In the genomic region with DNA sequence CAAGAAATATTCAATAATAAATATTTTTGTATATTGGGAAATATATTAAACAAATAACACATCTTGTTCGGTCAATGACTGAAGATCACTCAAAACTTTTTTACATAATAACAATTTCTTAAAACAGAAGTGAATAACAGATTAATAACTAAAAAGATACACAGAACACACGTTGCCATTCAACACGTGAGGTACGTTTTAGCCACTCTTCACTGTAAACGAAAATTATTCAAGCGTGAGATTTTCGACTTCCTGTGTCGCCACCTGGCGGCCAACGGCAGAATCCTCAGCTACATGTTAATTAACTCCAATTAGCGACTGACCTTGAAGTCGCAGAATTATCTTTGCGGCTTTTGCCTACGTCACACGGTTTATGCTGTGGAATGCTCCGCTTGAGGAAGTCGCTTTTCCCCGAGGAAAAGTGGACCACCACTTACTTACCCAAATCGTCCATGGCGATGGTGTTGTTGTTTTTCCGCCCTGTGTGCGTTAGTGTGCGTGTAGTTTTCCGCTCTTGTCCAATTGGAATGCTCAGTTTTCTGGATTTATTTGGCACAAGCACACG, we compare ENCODE assay signal across 1 fruit fly cellular context.
TF ChIP-seq lines count a peak whose summit lies in the region.

No protein-coding gene starts in this region.

TF ChIP-seq in whole organism, embryonic, 481 proteins besides CTCF, POLR2A, EP300 and RAD21 (continued from another document and continues in another):
- TF ChIP-seq CG18764 (GFP tag; optimal IDR thresholded peaks at IDR 0.05; lab: Kevin White, UChicago) (peak; percentile 49), ap (GFP tag; IDR thresholded peaks at IDR 0.05; lab: Robert Waterston, UW) (peak; percentile 46; the same call in 1 of the 2 replicates), gt (GFP tag; IDR thresholded peaks at IDR 0.05; lab: Robert Waterston, UW) (no peak), Nf-YC (tag; optimal IDR thresholded peaks at IDR 0.05; lab: Kevin White, UChicago) (peak; percentile 85), B-H1 (GFP tag; IDR thresholded peaks at IDR 0.05; lab: Robert Waterston, UW) (peak; percentile 45; the same call in 1 of the 3 replicates), CG1792 (GFP tag; optimal IDR thresholded peaks at IDR 0.05; lab: Kevin White, UChicago) (no peak), CG8089 (GFP tag; optimal IDR thresholded peaks at IDR 0.05; lab: Kevin White, UChicago) (peak; percentile 37), CG10431 (GFP tag; optimal IDR thresholded peaks at IDR 0.05; lab: Kevin White, UChicago) (peak; percentile 48), CG1024 (GFP tag; IDR thresholded peaks at IDR 0.05; lab: Robert Waterston, UW) (no peak), tup (GFP tag; optimal IDR thresholded peaks at IDR 0.05; lab: Kevin White, UChicago) (no peak), ranshi (GFP tag; IDR thresholded peaks at IDR 0.05; lab: Robert Waterston, UW) (peak; percentile 73), vfl (GFP tag; optimal IDR thresholded peaks at IDR 0.05; lab: Kevin White, UChicago) (peak; percentile 40), lbe (GFP tag; optimal IDR thresholded peaks at IDR 0.05; lab: Kevin White, UChicago) (peak; percentile 12), croc (GFP tag; conservative IDR thresholded peaks at IDR 0.05; lab: Robert Waterston, UW) (0 out of 3 replicates have a peak, but pooled peaks have one; percentile 35), CG33557 (GFP tag; optimal IDR thresholded peaks at IDR 0.05; lab: Kevin White, UChicago) (peak; percentile 39), psq (GFP tag; optimal IDR thresholded peaks at IDR 0.05; lab: Kevin White, UChicago) (no peak), amos (GFP tag; IDR thresholded peaks at IDR 0.05; lab: Robert Waterston, UW; ENCODE audit: partially characterized antibody) (no peak), Poxn (GFP tag; IDR thresholded peaks at IDR 0.05; lab: Robert Waterston, UW) (peak; percentile 16; the same call in 1 of the 2 replicates), az2 (GFP tag; optimal IDR thresholded peaks at IDR 0.05; lab: Kevin White, UChicago) (peak; percentile 72), tio (GFP tag; optimal IDR thresholded peaks at IDR 0.05; lab: Kevin White, UChicago) (peak; percentile 77), da (GFP tag; optimal IDR thresholded peaks at IDR 0.05; lab: Kevin White, UChicago) (no peak), Deaf1 (tag; optimal IDR thresholded peaks at IDR 0.05; lab: Kevin White, UChicago) (peak; percentile 44), Asciz (GFP tag; optimal IDR thresholded peaks at IDR 0.05; lab: Kevin White, UChicago) (peak; percentile 32), kah (GFP tag; optimal IDR thresholded peaks at IDR 0.05; lab: Kevin White, UChicago) (peak; percentile 35), CG10147 (GFP tag; optimal IDR thresholded peaks at IDR 0.05; lab: Kevin White, UChicago) (peak; percentile 66), pita (GFP tag; optimal IDR thresholded peaks at IDR 0.05; lab: Kevin White, UChicago) (no peak), Hr51 (GFP tag; optimal IDR thresholded peaks at IDR 0.05; lab: Kevin White, UChicago) (peak; percentile 16 to 82), YL-1 (GFP tag; optimal IDR thresholded peaks at IDR 0.05; lab: Kevin White, UChicago) (peak; percentile 31), chinmo (GFP tag; IDR thresholded peaks at IDR 0.05; lab: Robert Waterston, UW; ENCODE audit: partially characterized antibody) (no peak), CHES-1-like (GFP tag; optimal IDR thresholded peaks at IDR 0.05; lab: Kevin White, UChicago) (peak; percentile 29), Meics (GFP tag; optimal IDR thresholded peaks at IDR 0.05; lab: Kevin White, UChicago) (peak; percentile 79), CG31365 (tag; optimal IDR thresholded peaks at IDR 0.05; lab: Kevin White, UChicago) (no peak), disco-r (GFP tag; optimal IDR thresholded peaks at IDR 0.05; lab: Kevin White, UChicago) (no peak), Lhr (GFP tag; optimal IDR thresholded peaks at IDR 0.05; lab: Kevin White, UChicago) (peak; percentile 20), org-1 (GFP tag; optimal IDR thresholded peaks at IDR 0.05; lab: Kevin White, UChicago) (peak; percentile 66), CG2202 (tag; optimal IDR thresholded peaks at IDR 0.05; lab: Kevin White, UChicago) (no peak), cg (GFP tag; optimal IDR thresholded peaks at IDR 0.05; lab: Kevin White, UChicago) (no peak), sc (optimal IDR thresholded peaks at IDR 0.05; lab: Kevin White, UChicago) (no peak), sc (GFP tag; optimal IDR thresholded peaks at IDR 0.05; lab: Kevin White, UChicago) (peak; percentile 14), CG33213 (GFP tag; optimal IDR thresholded peaks at IDR 0.05; lab: Kevin White, UChicago) (peak; percentile 50), nom (GFP tag; optimal IDR thresholded peaks at IDR 0.05; lab: Kevin White, UChicago) (no peak), CG17802 (tag; optimal IDR thresholded peaks at IDR 0.05; lab: Kevin White, UChicago) (peak; percentile 36), emc (GFP tag; optimal IDR thresholded peaks at IDR 0.05; lab: Kevin White, UChicago) (no peak), Ets65A (GFP tag; lab: Kevin White, UChicago) (peak; percentile 65), p53 (GFP tag; optimal IDR thresholded peaks at IDR 0.05; lab: Kevin White, UChicago) (no peak), lilli (GFP tag; optimal IDR thresholded peaks at IDR 0.05; lab: Kevin White, UChicago) (peak; percentile 78), Dref (GFP tag; IDR thresholded peaks at IDR 0.05; lab: Robert Waterston, UW) (no peak), CG4282 (GFP tag; optimal IDR thresholded peaks at IDR 0.05; lab: Kevin White, UChicago) (peak; percentile 34), Taf1 (GFP tag; IDR thresholded peaks at IDR 0.05; lab: Robert Waterston, UW) (peak; percentile 55), gsb (GFP tag; IDR thresholded peaks at IDR 0.05; lab: Robert Waterston, UW) (no peak), CG15269 (tag; optimal IDR thresholded peaks at IDR 0.05; lab: Kevin White, UChicago) (peak; percentile 82), CG15073 (GFP tag; optimal IDR thresholded peaks at IDR 0.05; lab: Kevin White, UChicago) (peak; percentile 12), Adf1 (GFP tag; IDR thresholded peaks at IDR 0.05; lab: Robert Waterston, UW) (peak; percentile 30), Awh (GFP tag; IDR thresholded peaks at IDR 0.05; lab: Robert Waterston, UW) (peak; percentile 81), CG14441 (GFP tag; IDR thresholded peaks at IDR 0.05; lab: Robert Waterston, UW) (peak; percentile 70), CG30020 (tag; optimal IDR thresholded peaks at IDR 0.05; lab: Kevin White, UChicago) (peak; percentile 34), CG5953 (GFP tag; IDR thresholded peaks at IDR 0.05; lab: Robert Waterston, UW) (0 out of 2 replicates have a peak, but pooled peaks have one; percentile 7), sna (GFP tag; IDR thresholded peaks at IDR 0.05; lab: Robert Waterston, UW; ENCODE audit: partially characterized antibody) (no peak), Drgx (GFP tag; IDR thresholded peaks at IDR 0.05; lab: Robert Waterston, UW) (no peak), CG7839 (tag; optimal IDR thresholded peaks at IDR 0.05; lab: Kevin White, UChicago) (peak; percentile 77), Dbx (GFP tag; IDR thresholded peaks at IDR 0.05; lab: Robert Waterston, UW) (peak; percentile 43; the same call in 2 of the 3 replicates), slou (GFP tag; optimal IDR thresholded peaks at IDR 0.05; lab: Kevin White, UChicago) (peak; percentile 44), CG11560 (tag; IDR thresholded peaks at IDR 0.05; lab: Robert Waterston, UW) (0 out of 3 replicates have a peak, but pooled peaks have one; percentile 11), CG3163 (GFP tag; optimal IDR thresholded peaks at IDR 0.05; lab: Kevin White, UChicago) (no peak), mam (GFP tag; optimal IDR thresholded peaks at IDR 0.05; lab: Kevin White, UChicago) (peak; percentile 59), Hand (GFP tag; optimal IDR thresholded peaks at IDR 0.05; lab: Kevin White, UChicago) (no peak), gem (tag; optimal IDR thresholded peaks at IDR 0.05; lab: Kevin White, UChicago) (peak; percentile 85), CG11696 (GFP tag; IDR thresholded peaks at IDR 0.05; lab: Robert Waterston, UW) (peak; percentile 46; the same call in 1 of the 2 replicates), CG18619 (GFP tag; optimal IDR thresholded peaks at IDR 0.05; lab: Kevin White, UChicago) (peak; percentile 65), CG6791 (GFP tag; IDR thresholded peaks at IDR 0.05; lab: Robert Waterston, UW; ENCODE audit: partially characterized antibody) (peak; percentile 19; the same call in 1 of the 3 replicates), toy (GFP tag; IDR thresholded peaks at IDR 0.05; lab: Robert Waterston, UW) (peak; percentile 71), CG16863 (GFP tag; optimal IDR thresholded peaks at IDR 0.05; lab: Kevin White, UChicago) (peak; percentile 39), Ets97D (GFP tag; optimal IDR thresholded peaks at IDR 0.05; lab: Kevin White, UChicago) (no peak), CG18599 (GFP tag; optimal IDR thresholded peaks at IDR 0.05; lab: Kevin White, UChicago) (peak; percentile 80), CG2712 (tag; optimal IDR thresholded peaks at IDR 0.05; lab: Kevin White, UChicago) (peak; percentile 82), jing (GFP tag; optimal IDR thresholded peaks at IDR 0.05; lab: Kevin White, UChicago) (peak; percentile 9), Chrac-16 (GFP tag; optimal IDR thresholded peaks at IDR 0.05; lab: Kevin White, UChicago) (peak; percentile 63), br (optimal IDR thresholded peaks at IDR 0.05; lab: Kevin White, UChicago) (no peak), ci (GFP tag; IDR thresholded peaks at IDR 0.05; lab: Robert Waterston, UW) (peak; percentile 77), pzg (GFP tag; optimal IDR thresholded peaks at IDR 0.05; lab: Kevin White, UChicago) (no peak), CG1603 (tag; optimal IDR thresholded peaks at IDR 0.05; lab: Kevin White, UChicago) (peak; percentile 59), sim (GFP tag; IDR thresholded peaks at IDR 0.05; lab: Robert Waterston, UW) (peak; percentile 40), BtbVII (GFP tag; optimal IDR thresholded peaks at IDR 0.05; lab: Kevin White, UChicago) (peak; percentile 65), schlank (tag; optimal IDR thresholded peaks at IDR 0.05; lab: Kevin White, UChicago) (peak; percentile 20), Six4 (GFP tag; optimal IDR thresholded peaks at IDR 0.05; lab: Kevin White, UChicago) (peak; percentile 35), bsh (GFP tag; optimal IDR thresholded peaks at IDR 0.05; lab: Kevin White, UChicago) (peak in 1 of 2 experiments; percentile 73), CG15479 (GFP tag; optimal IDR thresholded peaks at IDR 0.05; lab: Kevin White, UChicago) (no peak), D19A (tag; optimal IDR thresholded peaks at IDR 0.05; lab: Kevin White, UChicago) (peak; percentile 66), Stat92E (GFP tag; optimal IDR thresholded peaks at IDR 0.05; lab: Kevin White, UChicago) (no peak), gsb-n (tag; optimal IDR thresholded peaks at IDR 0.05; lab: Kevin White, UChicago) (peak; percentile 64), esg (GFP tag; conservative IDR thresholded peaks at IDR 0.05; lab: Robert Waterston, UW) (peak; percentile 69), ERR (GFP tag; optimal IDR thresholded peaks at IDR 0.05; lab: Kevin White, UChicago) (no peak), HmgD (GFP tag; optimal IDR thresholded peaks at IDR 0.05; lab: Kevin White, UChicago) (peak; percentile 16), Ptx1 (GFP tag; IDR thresholded peaks at IDR 0.05; lab: Robert Waterston, UW) (peak; percentile 76), HLH54F (GFP tag; optimal IDR thresholded peaks at IDR 0.05; lab: Kevin White, UChicago) (peak; percentile 13), CG10654 (GFP tag; optimal IDR thresholded peaks at IDR 0.05; lab: Kevin White, UChicago) (peak; percentile 35), nerfin-1 (tag; optimal IDR thresholded peaks at IDR 0.05; lab: Kevin White, UChicago) (peak; percentile 91), h (optimal IDR thresholded peaks at IDR 0.05; lab: Kevin White, UChicago) (no peak), sr (GFP tag; IDR thresholded peaks at IDR 0.05; lab: Robert Waterston, UW) (no peak), pum (GFP tag; optimal IDR thresholded peaks at IDR 0.05; lab: Kevin White, UChicago) (peak; percentile 58), CG12942 (GFP tag; optimal IDR thresholded peaks at IDR 0.05; lab: Kevin White, UChicago) (peak; percentile 27), NFAT (GFP tag; IDR thresholded peaks at IDR 0.05; lab: Robert Waterston, UW) (peak; percentile 77), nmo (GFP tag; optimal IDR thresholded peaks at IDR 0.05; lab: Kevin White, UChicago) (peak; percentile 74), CG6854 (GFP tag; optimal IDR thresholded peaks at IDR 0.05; lab: Kevin White, UChicago) (peak; percentile 7), bcd (GFP tag; optimal IDR thresholded peaks at IDR 0.05; lab: Kevin White, UChicago) (peak; percentile 70), Med (GFP tag; lab: Kevin White, UChicago) (peak; percentile 92), CrebB (tag; optimal IDR thresholded peaks at IDR 0.05; lab: Kevin White, UChicago) (peak; percentile 52), eyg (GFP tag; optimal IDR thresholded peaks at IDR 0.05; lab: Kevin White, UChicago) (no peak), Aef1 (GFP tag; IDR thresholded peaks at IDR 0.05; lab: Robert Waterston, UW) (peak; percentile 66), fd3F (GFP tag; optimal IDR thresholded peaks at IDR 0.05; lab: Kevin White, UChicago) (peak; percentile 47), Rx (GFP tag; IDR thresholded peaks at IDR 0.05; lab: Robert Waterston, UW) (peak; percentile 55), MBD-R2 (GFP tag; IDR thresholded peaks at IDR 0.05; lab: Robert Waterston, UW) (peak; percentile 43; the same call in 1 of the 2 replicates), Ssrp (tag; optimal IDR thresholded peaks at IDR 0.05; lab: Kevin White, UChicago) (peak; percentile 70), ro (GFP tag; IDR thresholded peaks at IDR 0.05; lab: Robert Waterston, UW) (no peak), Fer3 (tag; optimal IDR thresholded peaks at IDR 0.05; lab: Kevin White, UChicago) (peak; percentile 71), CG1602 (GFP tag; optimal IDR thresholded peaks at IDR 0.05; lab: Kevin White, UChicago) (peak; percentile 48), CG4424 (GFP tag; optimal IDR thresholded peaks at IDR 0.05; lab: Kevin White, UChicago) (peak; percentile 74), CG18011 (GFP tag; optimal IDR thresholded peaks at IDR 0.05; lab: Kevin White, UChicago) (peak; percentile 32), CG13296 (GFP tag; optimal IDR thresholded peaks at IDR 0.05; lab: Kevin White, UChicago) (peak; percentile 58), CG14710 (tag; optimal IDR thresholded peaks at IDR 0.05; lab: Kevin White, UChicago) (peak; percentile 49), Tbp (GFP tag; optimal IDR thresholded peaks at IDR 0.05; lab: Kevin White, UChicago) (no peak), Eip74EF (GFP tag; optimal IDR thresholded peaks at IDR 0.05; lab: Kevin White, UChicago) (no peak), nau (GFP tag; optimal IDR thresholded peaks at IDR 0.05; lab: Kevin White, UChicago) (peak; percentile 55), CG17385 (GFP tag; optimal IDR thresholded peaks at IDR 0.05; lab: Kevin White, UChicago) (peak; percentile 62), Atf6 (GFP tag; IDR thresholded peaks at IDR 0.05; lab: Robert Waterston, UW) (peak; percentile 77)
